Fruit fly (Drosophila melanogaster) whole organism, adult: ENCODE results near the gene CG17378.

Experiments
- CG11617 ChIP-seq: fragments of 200-800 bp; sonication (Bioruptor generic); optimal IDR thresholded peaks from 2 replicates; lab custom pipeline; 2017; ENCODE audit warnings: mild to moderate bottlenecking, missing biosample characterization, missing genetic modification reagents, missing genetic modification characterization
- CG12768 ChIP-seq: fragments of 200-800 bp; sonication (Bioruptor generic); optimal IDR thresholded peaks from 2 replicates; lab custom pipeline; 2017; ENCODE audit warnings: missing biosample characterization, missing genetic modification characterization, mild to moderate bottlenecking, moderate library complexity, missing genetic modification reagents
- CG14711 ChIP-seq: fragments of 200-800 bp; sonication (Bioruptor generic); optimal IDR thresholded peaks from 2 replicates; lab custom pipeline; 2018; ENCODE audit warnings: missing biosample characterization, mild to moderate bottlenecking, missing genetic modification characterization, moderate library complexity
- CG1620 ChIP-seq: fragments of 200-800 bp; sonication (Bioruptor generic); optimal IDR thresholded peaks from 2 replicates; lab custom pipeline; 2016; ENCODE audit warnings: missing biosample characterization, missing genetic modification characterization
- CG33017 ChIP-seq: fragments of 200-800 bp; sonication (Bioruptor generic); optimal IDR thresholded peaks from 2 replicates; lab custom pipeline; 2018; ENCODE audit warnings: missing biosample characterization, mild to moderate bottlenecking, missing genetic modification characterization, moderate library complexity
- CG5204 ChIP-seq: fragments of 200-800 bp; sonication (Bioruptor generic); optimal IDR thresholded peaks from 2 replicates; lab custom pipeline; 2016; ENCODE audit warnings: missing biosample characterization, missing genetic modification characterization
- CG7045 ChIP-seq: fragments of 200-800 bp; sonication (Bioruptor generic); optimal IDR thresholded peaks from 2 replicates; lab custom pipeline; 2017; ENCODE audit warnings: missing biosample characterization, mild to moderate bottlenecking, missing genetic modification characterization
- CG7101 ChIP-seq: fragments of 200-800 bp; sonication (Bioruptor generic); optimal IDR thresholded peaks from 2 replicates; lab custom pipeline; 2018; ENCODE audit warnings: missing biosample characterization, mild to moderate bottlenecking, missing genetic modification characterization, moderate library complexity
- Clk ChIP-seq: fragments of 200-800 bp; sonication (Bioruptor generic); optimal IDR thresholded peaks from 2 replicates; lab custom pipeline; 2017; ENCODE audit warnings: missing biosample characterization, missing genetic modification characterization
- Crg-1 ChIP-seq: fragments of 200-800 bp; sonication (Bioruptor generic); optimal IDR thresholded peaks from 2 replicates; lab custom pipeline; 2016; ENCODE audit warnings: missing biosample characterization, missing genetic modification characterization
- Hr96 ChIP-seq: fragments of 200-800 bp; sonication (Bioruptor generic); optimal IDR thresholded peaks from 2 replicates; lab custom pipeline; 2016; ENCODE audit warnings: missing biosample characterization, missing genetic modification characterization
- Mnt ChIP-seq: fragments of 200-800 bp; sonication (Bioruptor generic); optimal IDR thresholded peaks from 2 replicates; lab custom pipeline; 2016; ENCODE audit warnings: missing biosample characterization, mild to moderate bottlenecking, missing genetic modification characterization
- bab1 ChIP-seq: fragments of 200-800 bp; sonication (Bioruptor generic); optimal IDR thresholded peaks from 3 replicates; lab custom pipeline; 2019; ENCODE audit warnings: missing biosample characterization, mild to moderate bottlenecking, missing genetic modification characterization, moderate library complexity
- cic ChIP-seq: fragments of 200-800 bp; sonication (Bioruptor generic); optimal IDR thresholded peaks from 2 replicates; lab custom pipeline; 2017; ENCODE audit warnings: missing biosample characterization, mild to moderate bottlenecking, missing genetic modification characterization, moderate library complexity
- cnc ChIP-seq, 2 experiments: fragments of >200 bp; optimal IDR thresholded peaks; 2 replicates each; lab custom pipeline; 2017
- kay ChIP-seq: fragments of 200-800 bp; sonication (Bioruptor generic); peaks from one replicate; lab custom pipeline; 2016; ENCODE audit warnings: missing biosample characterization, missing genetic modification characterization, borderline replicate concordance
- ovo ChIP-seq: fragments of 200-800 bp; sonication (Bioruptor generic); optimal IDR thresholded peaks from 2 replicates; lab custom pipeline; 2016; ENCODE audit warnings: missing biosample characterization, missing genetic modification characterization
- pad ChIP-seq: fragments of 200-800 bp; sonication (Bioruptor generic); optimal IDR thresholded peaks from 3 replicates; lab custom pipeline; 2017; ENCODE audit warnings: missing biosample characterization, missing genetic modification characterization, mild to moderate bottlenecking, moderate library complexity, missing genetic modification reagents
- tj ChIP-seq: fragments of 200-800 bp; sonication (Bioruptor generic); optimal IDR thresholded peaks from 3 replicates; lab custom pipeline; 2017; ENCODE audit warnings: missing biosample characterization, mild to moderate bottlenecking, missing genetic modification characterization, moderate library complexity
- toe ChIP-seq: fragments of 200-800 bp; sonication (Bioruptor generic); optimal IDR thresholded peaks from 2 replicates; lab custom pipeline; 2016; ENCODE audit warnings: missing biosample characterization, missing genetic modification characterization

The CG17378 gene

dm6 chr2L:6793763-6794417 lies 20.0 kb downstream of the CG17378 start:
- TF ChIP-seq pad (no peak), CG5204 (no peak), cic (GFP tag; lab: Kevin White, UChicago) (no peak), toe (no peak), CG12768 (GFP tag; lab: Kevin White, UChicago) (no peak), bab1 (GFP tag; lab: Kevin White, UChicago) (no peak), ovo (GFP tag; lab: Kevin White, UChicago) (no peak), cnc (optimal IDR thresholded peaks at IDR 0.05; lab: Kevin White, UChicago) (no peak), Hr96 (no peak), CG11617 (no peak), Clk (GFP tag; lab: Kevin White, UChicago) (no peak), CG7101 (tag; lab: Kevin White, UChicago) (no peak)

DNA sequence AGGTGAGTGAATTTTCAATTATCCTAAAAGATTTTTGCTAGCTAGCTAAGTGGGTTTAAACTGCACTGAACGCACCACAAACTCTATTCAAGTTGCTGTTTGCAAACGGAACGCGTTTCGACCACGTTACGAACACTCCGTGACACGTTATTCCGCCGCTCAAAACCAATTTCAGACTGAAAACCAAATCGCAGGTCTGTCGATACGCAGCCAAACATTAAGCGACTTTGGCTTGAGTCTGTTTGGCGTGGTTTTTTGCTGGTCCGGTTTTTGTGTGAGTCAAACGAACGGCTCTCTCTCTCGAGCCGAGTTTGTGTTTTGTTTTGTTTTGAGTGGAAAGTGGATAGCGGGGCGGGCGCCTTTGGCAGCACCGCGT lies 20.6 kb downstream of the CG17378 start:
- TF ChIP-seq cic (GFP tag; lab: Kevin White, UChicago) (no peak), CG33017 (tag; lab: Kevin White, UChicago) (no peak), bab1 (GFP tag; lab: Kevin White, UChicago) (peak; percentile 30)

DNA sequence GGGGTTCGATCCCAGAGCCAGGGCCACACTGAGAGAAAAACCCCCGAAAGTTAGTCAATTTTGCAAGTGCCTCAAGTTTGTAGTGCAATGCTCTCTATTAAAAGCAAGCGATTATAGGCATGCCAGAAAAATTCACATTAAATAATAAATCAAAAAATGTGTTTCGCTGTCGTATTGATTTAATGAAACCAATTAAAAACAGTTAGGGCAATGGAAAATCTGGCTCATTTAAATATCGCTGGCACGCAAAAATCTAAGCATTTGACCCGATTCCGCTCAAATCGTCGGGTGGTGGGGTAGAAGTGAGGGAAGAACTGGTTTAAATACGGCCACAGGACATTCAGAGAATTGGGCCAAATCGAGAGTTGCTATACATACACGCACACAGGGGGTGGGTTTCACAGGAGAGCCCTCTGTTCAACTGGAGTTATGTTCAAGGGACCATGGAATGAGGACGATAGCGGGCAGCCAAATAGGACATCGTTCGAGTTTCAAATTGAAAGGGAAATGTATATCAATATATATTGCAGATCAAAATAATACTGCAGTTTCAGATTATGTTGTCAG lies 21.2 kb downstream of the CG17378 start:
- TF ChIP-seq kay (GFP tag; lab: Kevin White, UChicago): peak; percentile 46
- TF ChIP-seq CG33017 (tag; lab: Kevin White, UChicago): no peak
- no peak for TF ChIP-seq cnc (optimal IDR thresholded peaks at IDR 0.05; lab: Kevin White, UChicago)
- no peak for TF ChIP-seq tj (GFP tag; lab: Kevin White, UChicago)
- TF ChIP-seq CG7101 (tag; lab: Kevin White, UChicago): no peak
- no peak for TF ChIP-seq CG1620
- TF ChIP-seq CG7045 (GFP tag; lab: Kevin White, UChicago): no peak
- TF ChIP-seq toe: no peak

DNA sequence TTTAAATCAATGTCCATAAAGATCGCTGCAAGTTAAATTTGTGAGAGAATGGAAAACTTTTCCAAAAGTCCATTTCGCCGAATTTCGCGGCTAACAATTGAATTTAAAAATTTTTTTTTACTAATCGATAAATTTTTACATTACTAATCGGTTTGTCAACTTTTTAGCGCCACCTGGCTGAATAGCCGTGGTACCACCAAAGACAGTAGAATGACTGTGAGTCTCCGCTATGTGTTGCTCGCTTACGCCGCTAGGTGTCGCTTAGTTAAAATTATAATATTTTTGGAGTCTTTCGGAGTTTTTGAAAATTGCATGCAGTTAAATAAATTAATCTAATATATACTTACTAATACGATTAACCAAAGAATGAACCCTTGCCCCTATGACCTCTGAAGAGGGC lies 23.6 kb downstream of the CG17378 start:
- no peak for TF ChIP-seq Clk (GFP tag; lab: Kevin White, UChicago)
- peak; percentile 30 for TF ChIP-seq toe
- TF ChIP-seq ovo (GFP tag; lab: Kevin White, UChicago): peak; percentile 30
- TF ChIP-seq bab1 (GFP tag; lab: Kevin White, UChicago): peak; percentile 16
- no peak for TF ChIP-seq Crg-1 (GFP tag; lab: Kevin White, UChicago)
- TF ChIP-seq Hr96: no peak
- TF ChIP-seq CG5204: no peak
- TF ChIP-seq CG11617: no peak
- no peak for TF ChIP-seq CG12768 (GFP tag; lab: Kevin White, UChicago)
- TF ChIP-seq pad: peak; percentile 19
- no peak for TF ChIP-seq Mnt (GFP tag; lab: Kevin White, UChicago)
- no peak for TF ChIP-seq CG14711 (tag; lab: Kevin White, UChicago)
- TF ChIP-seq kay (GFP tag; lab: Kevin White, UChicago): no peak
- TF ChIP-seq CG7101 (tag; lab: Kevin White, UChicago): peak; percentile 30
- TF ChIP-seq cnc (optimal IDR thresholded peaks at IDR 0.05; lab: Kevin White, UChicago): no peak
- no peak for TF ChIP-seq CG7045 (GFP tag; lab: Kevin White, UChicago)
- TF ChIP-seq CG1620: peak; percentile 56

DNA sequence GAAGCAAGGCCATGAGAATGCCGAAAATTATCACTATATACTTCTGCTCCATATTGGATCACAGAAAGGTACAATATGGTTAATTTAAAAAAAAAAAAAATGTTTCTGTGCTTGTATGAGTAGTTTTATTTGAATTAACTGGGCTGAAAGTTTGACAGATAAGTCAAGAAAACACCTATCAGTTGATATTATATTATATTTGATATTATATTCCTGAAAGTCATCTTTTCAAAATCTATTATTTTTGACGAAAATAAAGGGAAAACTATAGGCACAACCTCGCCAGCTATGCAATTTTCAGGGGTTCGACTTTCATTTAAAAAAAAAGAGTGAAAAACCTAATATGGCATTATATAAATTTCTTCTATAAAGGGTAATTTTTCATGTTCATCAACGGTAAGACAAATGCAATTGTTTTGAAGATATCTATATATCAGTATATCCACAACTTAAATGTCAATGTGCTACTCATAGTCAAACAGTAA lies 25.0 kb downstream of the CG17378 start, which contains the start of the genes nrv2 and CG43610:
Gene nrv2, minus strand, starts transcription at position 101 of the 485 bp plus-strand sequence.
Gene CG43610, plus strand, starts transcription at position 435 of the 485 bp plus-strand sequence.
- TF ChIP-seq CG33017 (tag; lab: Kevin White, UChicago) (no peak), kay (GFP tag; lab: Kevin White, UChicago) (peak; percentile 45)

DNA sequence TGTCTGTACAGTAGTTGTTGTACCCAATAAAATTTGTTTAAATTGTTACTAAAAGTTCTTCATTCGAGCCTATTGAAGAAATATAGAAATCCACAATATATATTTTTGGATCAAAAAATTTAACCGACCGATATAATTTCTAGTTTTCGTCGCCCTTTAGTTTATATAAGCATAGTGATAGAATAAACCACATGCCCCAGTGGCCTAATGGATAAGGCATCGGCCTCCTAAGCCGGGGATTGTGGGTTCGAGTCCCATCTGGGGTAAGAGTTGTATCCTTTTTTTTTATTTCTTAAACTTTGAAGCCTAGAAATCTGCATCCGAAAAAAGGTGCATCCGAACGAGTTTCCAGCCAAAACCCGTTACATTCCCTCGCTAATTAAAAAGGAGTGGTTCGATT lies 25.7 kb downstream of the CG17378 start:
- no peak for TF ChIP-seq cic (GFP tag; lab: Kevin White, UChicago)
- TF ChIP-seq CG7101 (tag; lab: Kevin White, UChicago): no peak
- TF ChIP-seq pad: no peak
- no peak for TF ChIP-seq CG11617
- no peak for TF ChIP-seq Mnt (GFP tag; lab: Kevin White, UChicago)
- no peak for TF ChIP-seq toe
- no peak for TF ChIP-seq tj (GFP tag; lab: Kevin White, UChicago)
- TF ChIP-seq CG1620: no peak
- TF ChIP-seq CG12768 (GFP tag; lab: Kevin White, UChicago): no peak
- TF ChIP-seq ovo (GFP tag; lab: Kevin White, UChicago): no peak
- TF ChIP-seq bab1 (GFP tag; lab: Kevin White, UChicago): no peak
- TF ChIP-seq Clk (GFP tag; lab: Kevin White, UChicago): no peak
- no peak for TF ChIP-seq CG7045 (GFP tag; lab: Kevin White, UChicago)
- TF ChIP-seq Hr96: no peak
- TF ChIP-seq CG5204: no peak
- no peak for TF ChIP-seq kay (GFP tag; lab: Kevin White, UChicago)
- TF ChIP-seq Crg-1 (GFP tag; lab: Kevin White, UChicago): no peak

DNA sequence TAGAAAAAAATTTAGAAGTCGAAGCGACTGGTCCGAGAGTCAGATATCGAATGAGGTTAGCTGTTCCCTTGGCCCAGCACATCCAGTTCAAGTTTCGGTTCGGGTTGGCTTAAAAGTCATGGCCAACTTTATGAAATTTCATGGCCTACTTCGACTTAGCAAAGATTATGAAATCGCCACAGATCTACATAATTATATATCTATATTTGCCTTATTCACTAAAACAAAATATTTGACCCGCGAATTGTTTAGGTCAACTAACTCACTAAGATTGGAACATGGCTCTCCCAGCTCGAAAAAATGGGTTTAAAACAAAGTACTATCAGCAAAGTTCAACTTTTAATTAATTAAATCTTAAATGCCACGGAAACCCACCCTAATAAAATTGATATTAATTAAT lies 27.0 kb downstream of the CG17378 start, which contains the start of gene CG17376:
Gene CG17376, minus strand, starts transcription at position 101 of the 400 bp plus-strand sequence.
- TF ChIP-seq Mnt (GFP tag; lab: Kevin White, UChicago): no peak
